Fruit fly (Drosophila melanogaster) whole organism, embryonic: ENCODE data around the gene T48.

Experiments used
- ATbp ChIP-seq: fragments of 200-800 bp; sonication (Bioruptor generic); optimal IDR thresholded peaks from 2 replicates; lab custom pipeline; 2017; ENCODE audit warnings: missing biosample characterization, mild to moderate bottlenecking, missing genetic modification characterization, missing genetic modification reagents
- Atf3 ChIP-seq: fragments of 200-800 bp; sonication (Bioruptor generic); optimal IDR thresholded peaks from 3 replicates; lab custom pipeline; 2016; ENCODE audit warnings: missing biosample characterization, missing genetic modification characterization
- Blimp-1 ChIP-seq: fragments of 200-800 bp; sonication (Bioruptor generic); optimal IDR thresholded peaks from 3 replicates; lab custom pipeline; 2018; ENCODE audit warnings: missing biosample characterization, missing genetic modification characterization, mild to moderate bottlenecking, moderate library complexity, missing genetic modification reagents
- CG10654 ChIP-seq: fragments of 200-800 bp; sonication (Bioruptor generic); optimal IDR thresholded peaks from 2 replicates; lab custom pipeline; 2016; ENCODE audit warnings: missing biosample characterization, missing genetic modification characterization
- CG13894 ChIP-seq: fragments of 200-800 bp; sonication (Bioruptor generic); optimal IDR thresholded peaks from 3 replicates; lab custom pipeline; 2018; ENCODE audit warnings: missing biosample characterization, mild to moderate bottlenecking, missing genetic modification characterization, moderate library complexity
- CG14667 ChIP-seq: fragments of 200-800 bp; sonication (Bioruptor generic); IDR thresholded peaks from 2 replicates; pipeline ENCODE4 v1.3.6; 2022; ENCODE audit warnings: missing biosample characterization, missing genetic modification characterization
- CG1647 ChIP-seq: fragments of 200-800 bp; sonication (Bioruptor generic); optimal IDR thresholded peaks from 3 replicates; lab custom pipeline; 2016; ENCODE audit warnings: missing biosample characterization, missing genetic modification characterization
- CG16779 ChIP-seq: fragments of 200-800 bp; sonication (Bioruptor generic); IDR thresholded peaks from 2 replicates; pipeline ENCODE4 v1.3.6; 2022; ENCODE audit warnings: missing biosample characterization, missing genetic modification characterization
- CG16813 ChIP-seq: fragments of 200-800 bp; sonication (Bioruptor generic); IDR thresholded peaks from 3 replicates; pipeline ENCODE4 v1.3.6; 2022; ENCODE audit warnings: missing biosample characterization, missing genetic modification characterization; ENCODE audit not compliant: partially characterized antibody
- CG17328 ChIP-seq: fragments of 200-800 bp; sonication (Bioruptor generic); IDR thresholded peaks from 2 replicates; pipeline ENCODE4 v1.3.6; 2022; ENCODE audit warnings: missing biosample characterization, missing genetic modification characterization
- CG17359 ChIP-seq: fragments of 200-800 bp; sonication (Bioruptor generic); optimal IDR thresholded peaks from 3 replicates; lab custom pipeline; 2018; ENCODE audit warnings: missing biosample characterization, mild to moderate bottlenecking, missing genetic modification characterization, moderate library complexity
- CG2116 ChIP-seq: fragments of 200-800 bp; sonication (Bioruptor generic); optimal IDR thresholded peaks from 3 replicates; lab custom pipeline; 2018; ENCODE audit warnings: missing biosample characterization, mild to moderate bottlenecking, missing genetic modification characterization
- CG2889 ChIP-seq: fragments of 200-800 bp; sonication (Bioruptor generic); IDR thresholded peaks from 3 replicates; pipeline ENCODE4 v1.3.6; 2022; ENCODE audit warnings: missing biosample characterization, missing genetic modification characterization
- CG31388 ChIP-seq: fragments of 200-800 bp; sonication (Bioruptor generic); optimal IDR thresholded peaks from 2 replicates; lab custom pipeline; 2016; ENCODE audit warnings: missing biosample characterization, missing genetic modification characterization
- CG32532 ChIP-seq: fragments of 200-800 bp; sonication (Bioruptor generic); IDR thresholded peaks from 2 replicates; pipeline ENCODE4 v1.3.6; 2022; ENCODE audit warnings: missing biosample characterization, missing genetic modification characterization
- CG3726 ChIP-seq: fragments of 200-800 bp; sonication (Bioruptor generic); IDR thresholded peaks from 3 replicates; pipeline ENCODE4, ENCODE4 v1.3.6; 2022; ENCODE audit warnings: missing biosample characterization, missing genetic modification characterization
- CG4328 ChIP-seq: fragments of 200-800 bp; sonication (Bioruptor generic); optimal IDR thresholded peaks from 3 replicates; lab custom pipeline; 2017; ENCODE audit warnings: missing biosample characterization, missing genetic modification reagents, missing genetic modification characterization
- CG43689 ChIP-seq: fragments of 200-800 bp; sonication (Bioruptor generic); IDR thresholded peaks from 2 replicates; pipeline ENCODE4 v1.3.6; 2022; ENCODE audit warnings: missing biosample characterization, missing genetic modification characterization
- CG6654 ChIP-seq: fragments of 200-800 bp; sonication (Bioruptor generic); optimal IDR thresholded peaks from 2 replicates; lab custom pipeline; 2017; ENCODE audit warnings: missing biosample characterization, mild to moderate bottlenecking, missing genetic modification characterization
- CG6683 ChIP-seq: fragments of 200-800 bp; sonication (Bioruptor generic); optimal IDR thresholded peaks from 2 replicates; lab custom pipeline; 2017; ENCODE audit warnings: missing biosample characterization, mild to moderate bottlenecking, missing genetic modification characterization, missing genetic modification reagents
- CG7357 ChIP-seq: fragments of 200-800 bp; sonication (Bioruptor generic); IDR thresholded peaks from 3 replicates; pipeline ENCODE4 v1.3.6; 2022; ENCODE audit warnings: missing biosample characterization, missing genetic modification characterization
- Camta ChIP-seq: fragments of 200-800 bp; sonication (Bioruptor generic); optimal IDR thresholded peaks from 2 replicates; lab custom pipeline; 2016; ENCODE audit warnings: missing biosample characterization, missing genetic modification characterization
- Dip3 ChIP-seq: fragments of 200-800 bp; sonication (Bioruptor generic); optimal IDR thresholded peaks from 3 replicates; lab custom pipeline; 2016; ENCODE audit warnings: missing biosample characterization, missing genetic modification characterization
- Ets97D ChIP-seq: fragments of 200-800 bp; sonication (Bioruptor generic); optimal IDR thresholded peaks from 3 replicates; lab custom pipeline; 2016; ENCODE audit warnings: missing biosample characterization, missing genetic modification characterization
- Gsc ChIP-seq: fragments of 200-800 bp; sonication (Bioruptor generic); IDR thresholded peaks from 2 replicates; pipeline ENCODE4 v1.3.6; 2022; ENCODE audit warnings: missing biosample characterization, missing genetic modification characterization
- HLH54F ChIP-seq: fragments of 200-800 bp; sonication (Bioruptor generic); optimal IDR thresholded peaks from 3 replicates; lab custom pipeline; 2016; ENCODE audit warnings: missing biosample characterization, missing genetic modification characterization
- Max ChIP-seq: fragments of 200-800 bp; sonication (Bioruptor generic); optimal IDR thresholded peaks from 2 replicates; lab custom pipeline; 2016; ENCODE audit warnings: missing biosample characterization, mild to moderate bottlenecking, missing genetic modification characterization
- NC2α ChIP-seq: fragments of 200-800 bp; sonication (Bioruptor generic); optimal IDR thresholded peaks from 2 replicates; lab custom pipeline; 2016; ENCODE audit warnings: missing biosample characterization, missing genetic modification characterization
- NFAT ChIP-seq: fragments of 200-800 bp; sonication (Bioruptor generic); IDR thresholded peaks from 2 replicates; pipeline ENCODE4 v1.3.6; 2022; ENCODE audit warnings: missing biosample characterization, missing genetic modification characterization
- Nf-YB ChIP-seq: fragments of 200-800 bp; sonication (Bioruptor generic); optimal IDR thresholded peaks from 3 replicates; lab custom pipeline; 2019; ENCODE audit warnings: missing biosample characterization, mild to moderate bottlenecking, missing genetic modification characterization, moderate library complexity
- Oli ChIP-seq: fragments of 200-800 bp; sonication (Bioruptor generic); optimal IDR thresholded peaks from 2 replicates; lab custom pipeline; 2018; ENCODE audit warnings: missing biosample characterization, mild to moderate bottlenecking, missing genetic modification characterization, moderate library complexity
- abd-A ChIP-seq: fragments of 200-800 bp; sonication (Bioruptor generic); optimal IDR thresholded peaks from 3 replicates; lab custom pipeline; 2019; ENCODE audit warnings: missing biosample characterization, mild to moderate bottlenecking, missing genetic modification characterization, moderate library complexity
- aop ChIP-seq: fragments of 200-800 bp; sonication (Bioruptor generic); IDR thresholded peaks from 2 replicates; pipeline ENCODE4 v1.3.6; 2022; ENCODE audit warnings: missing biosample characterization, missing genetic modification characterization
- ci ChIP-seq: fragments of 200-800 bp; sonication (Bioruptor generic); IDR thresholded peaks from 3 replicates; pipeline ENCODE4 v1.3.6; 2022; ENCODE audit warnings: missing biosample characterization, missing genetic modification characterization
- dpn ChIP-seq, 2 experiments: fragments of 200-800 bp; sonication (Bioruptor generic); optimal IDR thresholded peaks; 3 replicates each; lab custom pipeline; 2016; ENCODE audit warnings: missing biosample characterization in 2 of 2, missing genetic modification characterization in 2 of 2
- fd102C ChIP-seq: fragments of 200-800 bp; sonication (Bioruptor generic); optimal IDR thresholded peaks from 2 replicates; lab custom pipeline; 2018; ENCODE audit warnings: missing biosample characterization, mild to moderate bottlenecking, missing genetic modification characterization, moderate library complexity
- gce ChIP-seq: fragments of 200-800 bp; sonication (Bioruptor generic); IDR thresholded peaks from 3 replicates; pipeline ENCODE4 v1.3.6; 2022; ENCODE audit warnings: missing biosample characterization, missing genetic modification characterization
- gem ChIP-seq: fragments of 200-800 bp; sonication (Bioruptor generic); optimal IDR thresholded peaks from 2 replicates; lab custom pipeline; 2019; ENCODE audit warnings: missing biosample characterization, mild to moderate bottlenecking, missing genetic modification characterization, moderate library complexity
- ham ChIP-seq: fragments of 200-800 bp; sonication (Bioruptor generic); IDR thresholded peaks from 2 replicates; pipeline ENCODE4 v1.3.6; 2022; ENCODE audit warnings: missing biosample characterization, missing genetic modification characterization
- her ChIP-seq: fragments of 200-800 bp; sonication (Bioruptor generic); optimal IDR thresholded peaks from 2 replicates; lab custom pipeline; 2016; ENCODE audit warnings: missing biosample characterization, missing genetic modification characterization
- insv ChIP-seq, 2 experiments: fragments of 200-800 bp; sonication (Bioruptor generic); optimal IDR thresholded peaks; 3 replicates each; lab custom pipeline; 2016 to 2018; ENCODE audit warnings: missing biosample characterization in 2 of 2, missing genetic modification characterization in 2 of 2
- jing ChIP-seq: fragments of 200-800 bp; sonication (Bioruptor generic); optimal IDR thresholded peaks from 2 replicates; lab custom pipeline; 2018; ENCODE audit warnings: missing biosample characterization, mild to moderate bottlenecking, missing genetic modification characterization
- lab ChIP-seq: fragments of 200-800 bp; sonication (Bioruptor generic); optimal IDR thresholded peaks from 3 replicates; lab custom pipeline; 2017; ENCODE audit warnings: missing biosample characterization, missing genetic modification characterization, mild to moderate bottlenecking, moderate library complexity, missing genetic modification reagents
- luna ChIP-seq: fragments of 200-800 bp; sonication (Bioruptor generic); optimal IDR thresholded peaks from 2 replicates; lab custom pipeline; 2016; ENCODE audit warnings: missing biosample characterization, missing genetic modification characterization
- pros ChIP-seq: fragments of 200-800 bp; sonication (Bioruptor generic); optimal IDR thresholded peaks from 3 replicates; lab custom pipeline; 2019; ENCODE audit warnings: missing biosample characterization, mild to moderate bottlenecking, missing genetic modification characterization, moderate library complexity
- slp2 ChIP-seq: fragments of 200-800 bp; sonication (Bioruptor generic); optimal IDR thresholded peaks from 2 replicates; lab custom pipeline; 2016; ENCODE audit warnings: missing biosample characterization, missing genetic modification characterization
- stc ChIP-seq: fragments of 200-800 bp; sonication (Bioruptor generic); IDR thresholded peaks from 2 replicates; pipeline ENCODE4 v1.3.6; 2022; ENCODE audit warnings: missing biosample characterization, missing genetic modification characterization
- tap ChIP-seq: fragments of 200-800 bp; optimal IDR thresholded peaks from 3 replicates; lab custom pipeline; 2019; ENCODE audit warnings: missing biosample characterization, mild to moderate bottlenecking, missing genetic modification characterization, moderate library complexity
- unpg ChIP-seq: fragments of 200-800 bp; sonication (Bioruptor generic); optimal IDR thresholded peaks from 3 replicates; lab custom pipeline; 2018; ENCODE audit warnings: missing biosample characterization, mild to moderate bottlenecking, missing genetic modification characterization, moderate library complexity
- vnd ChIP-seq: fragments of 200-800 bp; sonication (Bioruptor generic); IDR thresholded peaks from 3 replicates; pipeline ENCODE4 v1.3.6; 2022; ENCODE audit warnings: missing biosample characterization, missing genetic modification characterization; ENCODE audit not compliant: partially characterized antibody

T48 gene

dm6 chr3R:26954020-26954672 lies 72.6 kb downstream of the T48 start (continued):
- TF ChIP-seq CG1647 (GFP tag; lab: Kevin White, UChicago): peak; percentile 7
- no peak for TF ChIP-seq CG16779 (GFP tag; lab: Robert Waterston, UW)
- peak; percentile 83 for TF ChIP-seq Blimp-1
- TF ChIP-seq CG17359 (tag; lab: Kevin White, UChicago): peak; percentile 90
- peak; percentile 16 for TF ChIP-seq Camta
- TF ChIP-seq luna (GFP tag; lab: Kevin White, UChicago): no peak
- peak; percentile 34 for TF ChIP-seq CG31388
- peak; percentile 32; the same call in 1 of the 3 replicates for TF ChIP-seq gce (GFP tag; lab: Robert Waterston, UW)
- no peak for TF ChIP-seq slp2
- TF ChIP-seq CG43689 (GFP tag; lab: Robert Waterston, UW): 0 out of 2 replicates have a peak, but pooled peaks have one; percentile 24
- TF ChIP-seq ham (GFP tag; lab: Robert Waterston, UW): no peak
- TF ChIP-seq CG13894 (tag; lab: Kevin White, UChicago): no peak
- peak; percentile 85 for TF ChIP-seq lab (GFP tag; lab: Kevin White, UChicago)
- peak; percentile 68 for TF ChIP-seq CG32532 (GFP tag; lab: Robert Waterston, UW)
- 0 out of 2 replicates have a peak, but pooled peaks have one; percentile 21 for TF ChIP-seq aop
- TF ChIP-seq NC2α (GFP tag; lab: Kevin White, UChicago): no peak
- peak; percentile 44 for TF ChIP-seq CG6683 (GFP tag; lab: Kevin White, UChicago)
- TF ChIP-seq Ets97D (GFP tag; lab: Kevin White, UChicago): no peak
- TF ChIP-seq Nf-YB (GFP tag; lab: Kevin White, UChicago): peak; percentile 51
- peak in 1 of 2 experiments; percentile 74 for TF ChIP-seq dpn (GFP tag; optimal IDR thresholded peaks at IDR 0.05; lab: Kevin White, UChicago)
- peak; percentile 78 for TF ChIP-seq ATbp
- peak; percentile 89 for TF ChIP-seq ci (GFP tag; lab: Robert Waterston, UW)
- no peak for TF ChIP-seq Atf3 (GFP tag; lab: Kevin White, UChicago)
- no peak for TF ChIP-seq abd-A
- TF ChIP-seq gem: peak; percentile 85
- no peak for TF ChIP-seq CG2116
- no peak for TF ChIP-seq jing (GFP tag; lab: Kevin White, UChicago)
- TF ChIP-seq CG2889: no peak
- TF ChIP-seq tap: peak; percentile 66
- TF ChIP-seq pros (GFP tag; lab: Kevin White, UChicago): no peak
- peak; percentile 5 for TF ChIP-seq Dip3 (GFP tag; lab: Kevin White, UChicago)
- peak; percentile 43 for TF ChIP-seq CG10654 (GFP tag; lab: Kevin White, UChicago)
- peak; percentile 88 for TF ChIP-seq CG17328 (GFP tag; lab: Robert Waterston, UW)
- TF ChIP-seq Oli (tag; lab: Kevin White, UChicago): peak; percentile 74
- TF ChIP-seq stc (GFP tag; lab: Robert Waterston, UW): peak; percentile 88
- peak; percentile 31; the same call in 1 of the 3 replicates for TF ChIP-seq CG7357 (GFP tag; lab: Robert Waterston, UW)
- no peak for TF ChIP-seq HLH54F
- peak; percentile 73 for TF ChIP-seq unpg
- TF ChIP-seq CG14667 (GFP tag; lab: Robert Waterston, UW): peak; percentile 83
- TF ChIP-seq fd102C (GFP tag; lab: Kevin White, UChicago): no peak
- TF ChIP-seq CG6654 (GFP tag; lab: Kevin White, UChicago): no peak
- no peak for TF ChIP-seq her (GFP tag; lab: Kevin White, UChicago)
- TF ChIP-seq NFAT: no peak
- no peak for TF ChIP-seq Gsc (GFP tag; lab: Robert Waterston, UW)
- TF ChIP-seq vnd (GFP tag; lab: Robert Waterston, UW): no peak
- no peak for TF ChIP-seq CG3726 (GFP tag; lab: Robert Waterston, UW)
- no peak for TF ChIP-seq insv (GFP tag; optimal IDR thresholded peaks at IDR 0.05; lab: Kevin White, UChicago)
- TF ChIP-seq CG4328 (GFP tag; lab: Kevin White, UChicago): no peak
- peak; percentile 16 for TF ChIP-seq Max (GFP tag; lab: Kevin White, UChicago)
- no peak for TF ChIP-seq CG16813
